Fruit fly (Drosophila melanogaster): ENCODE data around the gene Polr3H.
A peak's percentile ranks its signal among the peaks of the same experiment; 100 is the strongest.

DNA sequence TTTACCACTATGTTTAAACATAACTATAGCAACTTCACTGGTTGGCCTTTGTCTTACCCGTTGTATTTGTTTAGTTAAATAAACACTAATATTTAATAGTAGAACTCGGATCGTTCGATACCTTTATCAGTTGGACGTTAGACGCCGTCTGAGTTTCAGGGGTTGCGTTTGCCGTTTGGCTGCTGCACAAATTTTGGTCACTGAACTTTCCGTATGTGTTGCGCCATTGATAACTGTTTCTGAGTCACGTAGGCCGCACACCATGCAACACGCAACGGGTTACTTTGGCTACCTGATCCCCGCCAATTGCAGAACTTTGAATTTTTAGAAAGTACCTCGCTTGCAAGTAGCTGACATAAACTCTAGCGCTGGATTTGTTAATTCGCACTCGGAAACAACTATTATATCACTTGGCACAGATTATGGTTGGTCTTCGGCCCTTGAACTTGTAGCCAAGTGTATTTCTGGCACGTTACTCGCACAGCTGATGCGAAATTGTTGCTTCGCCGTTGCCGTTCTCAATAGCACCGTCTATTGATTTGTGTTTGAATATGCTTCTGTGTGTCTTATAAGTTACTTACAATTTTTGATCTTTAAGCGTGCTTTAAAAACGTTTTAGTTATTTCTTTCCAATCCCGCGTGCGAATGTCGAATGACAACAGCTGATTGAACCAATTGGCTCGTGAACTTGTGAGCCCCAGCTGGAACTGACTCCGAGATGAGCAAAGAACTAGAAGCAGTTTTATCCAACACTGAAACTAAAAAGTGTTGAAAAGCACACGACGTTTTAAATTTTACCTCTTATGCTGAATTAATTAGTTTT, 47.9 kb downstream of the Polr3H start, which contains the start of gene Dph1:
- TF ChIP-seq pan (optimal IDR thresholded peaks at IDR 0.05): no peak
- TF ChIP-seq CG8478 (optimal IDR thresholded peaks at IDR 0.05): no peak
- TF ChIP-seq psq (optimal IDR thresholded peaks at IDR 0.05): no peak
- TF ChIP-seq EcR (GFP tag; optimal IDR thresholded peaks at IDR 0.05): peak in 1 of 2 experiments; percentile 56
- TF ChIP-seq Dll (optimal IDR thresholded peaks at IDR 0.05): no peak

Data from whole organism.